Fruit fly (Drosophila melanogaster): ENCODE data around the gene rsh.

The rsh gene

DNA sequence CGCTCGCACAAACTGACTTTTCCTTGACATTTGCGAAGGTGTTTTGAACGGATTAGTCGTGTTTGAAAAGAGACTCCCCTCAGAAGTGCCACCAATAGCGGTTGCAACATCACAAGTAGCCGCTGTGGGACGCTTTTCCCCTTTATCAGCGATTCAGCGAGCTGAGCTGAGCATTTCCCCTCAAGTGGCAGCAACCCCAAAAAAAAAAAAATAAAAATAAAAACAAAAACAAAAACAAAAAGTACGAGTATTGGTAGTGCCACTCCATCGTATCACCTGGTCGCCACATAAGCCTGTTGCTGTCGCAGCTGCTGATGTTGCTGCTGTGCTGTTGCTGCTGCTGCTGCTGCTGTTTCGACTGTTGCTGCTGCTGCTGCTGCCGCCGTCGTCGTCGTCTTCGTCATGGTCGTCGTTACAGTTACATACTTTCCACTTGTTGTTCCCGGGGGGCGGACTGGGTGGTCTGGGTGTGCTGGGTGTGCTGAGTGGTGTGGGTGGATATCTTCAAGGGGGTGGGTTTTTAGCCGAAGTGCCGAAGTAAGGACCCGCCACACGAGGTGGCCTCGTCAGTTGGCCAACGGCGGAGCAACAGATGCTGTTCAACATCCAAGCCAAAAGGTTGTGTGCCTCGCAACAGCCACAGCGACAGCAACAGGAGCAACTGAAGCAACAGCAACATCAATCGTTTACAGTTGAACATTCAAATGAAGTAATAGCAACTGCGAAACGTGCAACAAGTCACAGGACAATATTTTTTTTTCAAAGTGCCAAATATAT, at the start of gene rsh:
TSS of gene rsh (plus strand) at position 591 of the 777 bp plus-strand sequence.
- no peak for TF ChIP-seq noc (tag; optimal IDR thresholded peaks at IDR 0.05)

dm6 chrX:12939021-12939420, 49.4 kb upstream of the rsh start:
- no peak for TF ChIP-seq noc (tag; optimal IDR thresholded peaks at IDR 0.05)

dm6 chrX:12939951-12940350, 48.5 kb upstream of the rsh start:
- TF ChIP-seq noc (tag; optimal IDR thresholded peaks at IDR 0.05), result no peak

- no peak for TF ChIP-seq noc (tag; optimal IDR thresholded peaks at IDR 0.05)
These were observed 48.0 kb upstream of the rsh start for dm6 chrX:12940396-12940795.

DNA sequence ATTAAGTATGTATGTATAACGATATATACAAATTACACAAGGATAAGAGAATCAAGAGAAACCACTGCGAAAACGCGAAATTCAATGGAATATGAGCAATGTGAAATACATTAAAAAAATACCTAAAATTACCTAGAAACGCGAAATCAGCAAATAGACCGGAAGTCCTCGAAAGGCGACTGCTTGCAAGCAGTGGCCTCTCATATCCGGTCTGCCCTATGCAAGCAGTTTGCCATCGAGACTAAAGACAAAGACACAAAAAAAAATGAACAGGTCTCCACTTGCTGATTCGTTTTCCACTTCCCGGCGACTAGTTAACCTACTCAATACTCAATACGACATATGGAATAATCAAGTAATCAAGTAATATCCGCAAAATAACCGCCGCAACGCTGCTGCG, 40.7 kb upstream of the rsh start:
- TF ChIP-seq noc (tag; optimal IDR thresholded peaks at IDR 0.05), result no peak

dm6 chrX:12957412-12957895, 31.0 kb upstream of the rsh start, which contains the start of gene hec:
Gene hec (minus strand): TSS chrX:12957462.
- no peak for TF ChIP-seq noc (tag; optimal IDR thresholded peaks at IDR 0.05)

dm6 chrX:12958920-12959319, 29.5 kb upstream of the rsh start, which contains the start of gene CG32642:
Gene CG32642 (plus strand): TSS chrX:12959220.
- no peak for TF ChIP-seq noc (tag; optimal IDR thresholded peaks at IDR 0.05)

DNA sequence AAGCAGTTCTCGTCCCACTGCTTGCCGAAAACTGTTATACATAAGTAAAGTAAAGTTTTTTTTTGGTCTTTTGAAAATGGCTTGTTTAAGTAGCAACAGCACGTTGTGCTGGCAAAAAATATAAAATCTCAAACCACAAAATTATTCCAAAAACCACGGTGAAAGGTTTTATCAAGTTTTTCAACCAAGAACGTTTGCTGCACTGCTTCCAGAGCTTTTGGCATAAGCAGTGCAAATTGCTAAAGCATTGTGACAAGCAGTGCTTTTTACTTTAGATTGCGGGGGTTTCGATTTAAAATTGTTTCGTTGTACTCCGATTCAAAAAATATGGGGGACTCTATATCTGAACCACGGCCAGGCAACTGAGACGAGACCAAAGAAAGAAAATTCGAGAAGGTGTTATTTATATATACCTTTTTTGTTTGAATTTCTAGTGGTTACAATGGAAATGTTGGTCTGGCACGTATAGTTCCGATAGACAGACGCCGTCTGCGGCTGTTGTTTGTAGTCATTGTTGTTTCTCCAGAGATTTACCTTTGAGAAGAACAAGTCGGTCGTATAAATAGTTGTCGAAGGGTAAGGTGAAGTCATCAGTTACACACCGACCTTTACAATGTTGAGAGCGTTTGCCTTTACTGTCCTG, 21.0 kb upstream of the rsh start, which contains the start of gene Mur11Da:
TSS of gene Mur11Da (plus strand) at position 593 of the 643 bp plus-strand sequence.
- no peak for TF ChIP-seq noc (tag; optimal IDR thresholded peaks at IDR 0.05)

DNA sequence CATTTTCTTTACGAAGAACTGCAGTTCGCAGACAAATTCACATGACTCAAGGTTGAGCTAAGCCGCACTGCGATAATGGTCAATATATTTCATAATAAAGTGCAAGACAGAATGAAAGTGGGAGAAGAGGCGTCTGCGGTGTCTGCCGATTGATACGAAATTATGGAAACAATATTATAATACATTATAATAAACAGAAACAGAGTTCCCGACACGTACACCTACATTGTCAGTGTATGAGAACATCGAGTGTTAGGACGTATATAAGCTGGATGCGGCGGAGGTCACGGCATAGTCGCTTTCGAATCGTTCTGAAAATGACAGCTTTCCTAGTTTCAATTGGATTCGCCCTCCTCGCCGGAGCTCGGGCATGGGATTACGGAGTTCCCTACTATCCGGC, 18.0 kb upstream of the rsh start, which contains the start of gene CG15721:
TSS of gene CG15721 (plus strand) at position 301 of the 400 bp plus-strand sequence.
- no peak for TF ChIP-seq noc (tag; optimal IDR thresholded peaks at IDR 0.05)

DNA sequence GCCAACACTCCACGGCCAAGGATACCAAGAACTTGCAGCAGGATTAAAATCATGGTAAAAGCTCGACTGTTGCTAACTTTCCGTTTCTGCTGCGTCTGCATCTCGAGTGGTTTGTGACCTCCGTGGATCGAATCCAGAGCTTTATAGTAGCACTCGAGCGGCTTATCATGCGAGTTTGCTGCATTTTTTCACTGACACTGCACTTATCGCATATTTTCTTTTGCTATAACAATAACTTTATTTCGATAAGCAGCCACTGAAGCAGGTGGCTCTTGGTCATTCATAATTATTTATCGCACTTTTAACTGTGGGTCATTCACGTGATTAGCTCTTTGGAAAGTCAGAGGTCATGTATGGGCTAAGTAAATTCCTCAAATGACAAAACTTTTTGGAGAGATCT, 12.3 kb upstream of the rsh start, which contains the start of gene CG12716:
TSS of gene CG12716 (minus strand) at position 101 of the 400 bp plus-strand sequence.
- no peak for TF ChIP-seq noc (tag; optimal IDR thresholded peaks at IDR 0.05)

dm6 chrX:12984224-12984623, 4.2 kb upstream of the rsh start, which contains the start of gene CG32643:
Gene CG32643 (plus strand): TSS chrX:12984524.
- TF ChIP-seq noc (tag; optimal IDR thresholded peaks at IDR 0.05), result no peak

DNA sequence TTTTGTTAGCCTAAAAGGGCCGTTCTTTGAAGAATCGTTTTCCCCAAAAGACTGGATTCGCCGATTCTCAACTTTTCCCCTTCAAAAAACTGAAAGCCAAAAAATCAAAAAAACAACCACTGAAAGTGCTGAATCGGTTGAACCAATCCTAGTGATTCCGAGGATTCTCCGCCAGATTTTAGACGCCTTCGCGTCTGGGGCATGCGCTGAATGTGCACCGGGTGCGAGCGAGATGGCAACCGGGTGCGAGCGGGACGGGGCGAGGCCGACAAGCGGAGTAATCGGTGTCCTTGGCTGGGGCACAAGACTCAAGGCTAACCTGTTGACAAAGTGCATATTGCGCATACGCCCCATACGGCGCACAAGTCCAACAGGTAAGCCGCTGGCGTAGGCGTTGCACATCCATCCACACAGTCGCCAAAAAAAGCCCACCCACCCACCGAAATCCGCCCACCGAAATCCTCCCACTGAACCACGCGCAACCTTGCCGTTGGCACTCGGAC, 1.4 kb upstream of the rsh start:
- no peak for TF ChIP-seq noc (tag; optimal IDR thresholded peaks at IDR 0.05)

DNA sequence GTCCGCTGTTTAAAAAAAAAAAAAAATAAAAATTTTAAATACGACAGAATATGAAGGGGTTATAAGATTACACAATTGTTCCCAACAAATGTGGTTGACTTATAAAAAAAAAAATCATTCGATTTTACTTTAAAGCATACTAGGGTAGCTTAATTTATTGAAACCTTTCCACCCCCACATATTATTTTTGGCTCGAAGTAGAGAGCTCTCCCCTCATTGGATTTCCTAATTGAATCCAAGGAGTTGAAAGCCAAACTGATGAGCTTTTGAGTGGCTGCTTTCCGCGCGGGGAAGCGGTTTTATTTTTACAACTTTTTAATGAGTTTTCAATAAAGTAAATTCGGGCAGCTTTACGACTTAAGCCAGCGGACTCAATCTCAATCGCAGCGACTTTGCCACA, 16.4 kb downstream of the rsh start, which contains the start of gene CG15719:
TSS of gene CG15719 (minus strand) at position 101 of the 400 bp plus-strand sequence.
- TF ChIP-seq noc (tag; optimal IDR thresholded peaks at IDR 0.05), result no peak

DNA sequence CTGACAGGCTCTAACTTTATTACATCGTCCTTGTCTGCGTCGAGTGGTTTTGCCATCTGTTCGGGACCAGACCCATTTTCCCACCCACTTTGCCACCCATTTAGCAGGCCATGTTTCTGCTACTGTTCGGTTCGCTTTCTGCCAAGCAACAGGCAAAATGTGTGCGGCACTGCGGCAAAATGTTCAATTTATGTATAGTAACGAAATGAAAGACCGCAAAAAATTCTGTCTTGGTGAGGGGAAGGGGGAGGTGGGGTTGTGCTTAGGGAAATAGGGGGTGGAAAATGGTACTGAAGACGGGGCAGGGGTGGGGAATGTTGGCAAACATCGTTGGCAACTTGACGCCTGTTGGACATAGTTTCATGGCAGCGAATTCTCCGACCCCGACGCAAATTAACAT, 23.9 kb downstream of the rsh start:
- no peak for TF ChIP-seq noc (tag; optimal IDR thresholded peaks at IDR 0.05)

DNA sequence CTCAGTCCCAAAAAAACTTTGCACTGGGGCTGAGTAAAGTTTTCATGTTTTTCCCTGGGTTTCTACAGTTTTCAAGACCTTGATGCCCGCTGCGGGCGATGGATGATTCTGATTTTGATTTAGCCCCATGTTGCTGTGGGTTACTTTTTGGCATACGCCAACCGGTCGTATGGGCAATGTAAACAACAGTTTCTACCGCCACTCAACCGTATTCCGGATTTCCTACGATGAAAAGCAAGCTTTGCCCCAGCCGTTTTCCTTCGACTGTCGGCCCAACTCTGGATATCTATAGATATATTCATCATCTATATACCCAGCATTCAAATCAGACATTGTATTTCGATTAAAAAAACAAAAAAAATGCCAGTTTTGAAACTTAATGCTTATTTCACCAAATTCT, 33.5 kb downstream of the rsh start, which contains the start of gene CG2209:
TSS of gene CG2209 (plus strand) at position 301 of the 400 bp plus-strand sequence.
- no peak for TF ChIP-seq noc (tag; optimal IDR thresholded peaks at IDR 0.05)

dm6 chrX:13023777-13024176, 35.4 kb downstream of the rsh start:
- TF ChIP-seq noc (tag; optimal IDR thresholded peaks at IDR 0.05), result no peak

Data from whole organism, larva.